Worm (Caenorhabditis elegans) whole organism, L4 larva: ENCODE results near the gene sec-61.A.

ENCODE experiments used
- D1046.2 ChIP-seq: fragments of 200-800 bp; sonication (Bioruptor generic); IDR thresholded peaks from 2 replicates; pipeline ENCODE4 v1.3.6; 2022; ENCODE audit warnings: missing genetic modification characterization, missing compliant biosample characterization
- F37D6.2 ChIP-seq: sonication (generic microtip); optimal IDR thresholded peaks from 2 replicates; lab custom pipeline; 2016; ENCODE audit warnings: mild to moderate bottlenecking, missing genetic modification characterization, missing compliant biosample characterization
- F44E2.7 ChIP-seq: fragments of 200-800 bp; sonication (Bioruptor generic); IDR thresholded peaks from 2 replicates; pipeline ENCODE4 v2.1.2; 2022; ENCODE audit warnings: missing genetic modification characterization, missing compliant biosample characterization
- F49E8.2 ChIP-seq: sonication (generic microtip); optimal IDR thresholded peaks from 2 replicates; lab custom pipeline; 2016; ENCODE audit warnings: missing compliant biosample characterization, mild to moderate bottlenecking, missing genetic modification characterization, borderline replicate concordance
- R02D3.7 ChIP-seq: fragments of 150-350 bp; sonication (generic microtip); optimal IDR thresholded peaks from 3 replicates; lab custom pipeline; 2014; ENCODE audit warnings: missing biosample characterization, missing genetic modification characterization
- T20F7.1 ChIP-seq: fragments of 200-800 bp; sonication (Bioruptor generic); optimal IDR thresholded peaks from 2 replicates; lab custom pipeline; 2018; ENCODE audit warnings: mild to moderate bottlenecking, missing genetic modification characterization, missing compliant biosample characterization
- T26A8.4 ChIP-seq: fragments of 200-800 bp; sonication (Bioruptor generic); IDR thresholded peaks from 2 replicates; pipeline ENCODE4 v1.3.6; 2022; ENCODE audit warnings: missing genetic modification characterization, missing compliant biosample characterization
- Y5F2A.4 ChIP-seq: fragments of 200-800 bp; sonication (Bioruptor generic); optimal IDR thresholded peaks from 2 replicates; lab custom pipeline; 2018; ENCODE audit warnings: mild to moderate bottlenecking, missing genetic modification characterization, missing compliant biosample characterization
- aha-1 ChIP-seq: fragments of 150-350 bp; peaks from one replicate; lab custom pipeline; 2014; ENCODE audit warnings: missing biosample characterization, missing genetic modification characterization
- ama-1 ChIP-seq: fragments of 150-350 bp; optimal IDR thresholded peaks from 2 replicates; lab custom pipeline; 2014; ENCODE audit warnings: inconsistent platforms, mixed read lengths
- attf-4 ChIP-seq: sonication (generic microtip); optimal IDR thresholded peaks from 3 replicates; lab custom pipeline; 2017; ENCODE audit warnings: missing biosample characterization, missing genetic modification characterization
- ceh-20 ChIP-seq: fragments of 200-800 bp; sonication (Bioruptor generic); IDR thresholded peaks from 2 replicates; pipeline ENCODE4 v1.3.6; 2022; ENCODE audit warnings: missing genetic modification reagents, missing genetic modification characterization, missing compliant biosample characterization
- ceh-28 ChIP-seq: fragments of 150-350 bp; optimal IDR thresholded peaks from 2 replicates; lab custom pipeline; 2014; ENCODE audit warnings: missing biosample characterization, missing genetic modification reagents, missing genetic modification characterization
- ceh-32 ChIP-seq: sonication (generic microtip); optimal IDR thresholded peaks from 2 replicates; lab custom pipeline; 2016; ENCODE audit warnings: mild to moderate bottlenecking, missing genetic modification characterization, missing compliant biosample characterization; ENCODE audit not compliant: poor library complexity
- ceh-44 ChIP-seq: fragments of 200-800 bp; sonication (Bioruptor generic); IDR thresholded peaks from 2 replicates; pipeline ENCODE4 v1.3.6; 2022; ENCODE audit warnings: missing genetic modification reagents, missing genetic modification characterization, missing compliant biosample characterization
- ceh-62 ChIP-seq: sonication (generic microtip); optimal IDR thresholded peaks from 2 replicates; lab custom pipeline; 2017; ENCODE audit warnings: missing biosample characterization, missing genetic modification characterization
- cey-2 ChIP-seq: sonication (generic microtip); optimal IDR thresholded peaks from 3 replicates; lab custom pipeline; 2017; ENCODE audit warnings: missing genetic modification characterization, mild to moderate bottlenecking, missing compliant biosample characterization, antibody characterized with exemption, borderline replicate concordance; ENCODE audit not compliant: insufficient read depth
- daf-12 ChIP-seq: fragments of 150-350 bp; optimal IDR thresholded peaks from 2 replicates; lab custom pipeline; 2014; ENCODE audit warnings: missing biosample characterization, missing genetic modification reagents, missing genetic modification characterization
- daf-19 ChIP-seq: fragments of 200-800 bp; sonication (Bioruptor generic); conservative IDR thresholded peaks from 2 replicates; pipeline ENCODE4 v1.3.6; 2022; ENCODE audit warnings: missing genetic modification characterization, missing compliant biosample characterization
- daf-8 ChIP-seq: fragments of 200-800 bp; sonication (Bioruptor generic); IDR thresholded peaks from 2 replicates; pipeline ENCODE4 v1.3.6; 2022; ENCODE audit warnings: missing genetic modification characterization, missing compliant biosample characterization
- dmd-6 ChIP-seq: fragments of 200-800 bp; sonication (Bioruptor generic); IDR thresholded peaks from 2 replicates; pipeline ENCODE4 v1.3.6; 2022; ENCODE audit warnings: missing genetic modification reagents, missing genetic modification characterization, missing compliant biosample characterization
- dmd-8 ChIP-seq: fragments of 200-800 bp; sonication (Bioruptor generic); IDR thresholded peaks from 2 replicates; pipeline ENCODE4 v1.3.6; 2022; ENCODE audit warnings: missing genetic modification characterization, missing compliant biosample characterization
- dpl-1 ChIP-seq: fragments of 150-350 bp; optimal IDR thresholded peaks from 2 replicates; lab custom pipeline; 2014; ENCODE audit warnings: missing biosample characterization, missing genetic modification reagents, missing genetic modification characterization
- duxl-1 ChIP-seq: sonication (generic microtip); optimal IDR thresholded peaks from 2 replicates; lab custom pipeline; 2016; ENCODE audit warnings: mild to moderate bottlenecking, missing genetic modification characterization, moderate library complexity, missing compliant biosample characterization; ENCODE audit not compliant: poor library complexity
- egl-27 ChIP-seq: sonication (generic microtip); optimal IDR thresholded peaks from 3 replicates; lab custom pipeline; 2017; ENCODE audit warnings: missing biosample characterization, missing genetic modification reagents, missing genetic modification characterization
- gei-8 ChIP-seq: fragments of 200-800 bp; sonication (Bioruptor generic); optimal IDR thresholded peaks from 2 replicates; lab custom pipeline; 2018; ENCODE audit warnings: mild to moderate bottlenecking, missing genetic modification characterization, missing compliant biosample characterization
- hlh-30 ChIP-seq: sonication (generic microtip); optimal IDR thresholded peaks from 2 replicates; lab custom pipeline; 2017; ENCODE audit warnings: antibody characterized with exemption, mild to moderate bottlenecking, missing genetic modification characterization, missing compliant biosample characterization; ENCODE audit not compliant: insufficient read depth
- lin-29 ChIP-seq: fragments of 200-800 bp; sonication (Bioruptor generic); IDR thresholded peaks from 2 replicates; pipeline ENCODE4 v1.3.6; 2022; ENCODE audit warnings: missing genetic modification reagents, missing genetic modification characterization, missing compliant biosample characterization
- lin-38 ChIP-seq: fragments of 200-800 bp; sonication (Bioruptor generic); IDR thresholded peaks from 2 replicates; pipeline ENCODE4 v1.3.6; 2022; ENCODE audit warnings: missing genetic modification reagents, missing genetic modification characterization, missing compliant biosample characterization
- lin-39 ChIP-seq: fragments of 150-350 bp; optimal IDR thresholded peaks from 2 replicates; lab custom pipeline; 2014; ENCODE audit warnings: missing biosample characterization, missing genetic modification reagents, missing genetic modification characterization
- madf-5 ChIP-seq, 2 experiments: fragments of 200-800 bp; sonication (Bioruptor generic); IDR thresholded peaks; 2 replicates each; pipeline ENCODE4 v1.3.6; 2022; ENCODE audit warnings: missing compliant biosample characterization in 2 of 2, missing genetic modification characterization in 2 of 2
- madf-9 ChIP-seq: fragments of 200-800 bp; sonication (Bioruptor generic); conservative IDR thresholded peaks from 2 replicates; pipeline ENCODE4 v1.3.6; 2022; ENCODE audit warnings: missing genetic modification reagents, missing genetic modification characterization, missing compliant biosample characterization
- mes-2 ChIP-seq: sonication (generic microtip); optimal IDR thresholded peaks from 2 replicates; lab custom pipeline; 2016; ENCODE audit warnings: missing genotype, mild to moderate bottlenecking, missing genetic modification characterization, missing compliant biosample characterization; ENCODE audit not compliant: poor library complexity, severe bottlenecking
- mxl-2 ChIP-seq: fragments of 200-800 bp; sonication (Bioruptor generic); conservative IDR thresholded peaks from 2 replicates; pipeline ENCODE4 v1.3.6; 2022; ENCODE audit warnings: missing genetic modification reagents, missing genetic modification characterization, missing compliant biosample characterization
- mxl-3 ChIP-seq: fragments of 200-800 bp; sonication (Bioruptor generic); optimal IDR thresholded peaks from 2 replicates; lab custom pipeline; 2018; ENCODE audit warnings: mild to moderate bottlenecking, missing genetic modification characterization, missing compliant biosample characterization
- nhr-10 ChIP-seq: fragments of 150-350 bp; optimal IDR thresholded peaks from 2 replicates; lab custom pipeline; 2014; ENCODE audit warnings: missing biosample characterization, missing genetic modification characterization
- nhr-111 ChIP-seq: fragments of 200-800 bp; sonication (Bioruptor generic); optimal IDR thresholded peaks from 2 replicates; lab custom pipeline; 2018; ENCODE audit warnings: mild to moderate bottlenecking, missing genetic modification characterization, missing compliant biosample characterization
- nhr-28 ChIP-seq: fragments of 150-350 bp; optimal IDR thresholded peaks from 2 replicates; lab custom pipeline; 2014; ENCODE audit warnings: missing biosample characterization, missing genetic modification characterization
- nhr-48 ChIP-seq: sonication (generic microtip); optimal IDR thresholded peaks from 2 replicates; lab custom pipeline; 2016; ENCODE audit warnings: mild to moderate bottlenecking, missing genetic modification characterization, missing compliant biosample characterization
- nhr-6 ChIP-seq: fragments of 150-350 bp; optimal IDR thresholded peaks from 2 replicates; lab custom pipeline; 2014; ENCODE audit warnings: missing biosample characterization, missing genetic modification characterization
- nhr-77 ChIP-seq: fragments of 150-350 bp; optimal IDR thresholded peaks from 2 replicates; lab custom pipeline; 2014; ENCODE audit warnings: missing biosample characterization, missing genetic modification characterization
- pha-4 ChIP-seq, 2 experiments: fragments of 150-350 bp in 1 of 2; fragments of 200-800 bp in 1 of 2; sonication (Bioruptor generic) in 1 of 2; IDR thresholded peaks in 1 of 2; optimal IDR thresholded peaks in 1 of 2; 2 replicates each; pipeline versions ENCODE4 v1.3.6 to Lab custom; 2014 to 2022; ENCODE audit warnings: missing genetic modification characterization in 2 of 2, missing genetic modification reagents in 2 of 2, missing biosample characterization in 1 of 2, missing compliant biosample characterization in 1 of 2
- saeg-2 ChIP-seq: fragments of 200-800 bp; sonication (Bioruptor generic); IDR thresholded peaks from 2 replicates; pipeline ENCODE4 v1.3.6; 2022; ENCODE audit warnings: missing genetic modification reagents, missing genetic modification characterization, missing compliant biosample characterization
- sdz-12 ChIP-seq: fragments of 200-800 bp; sonication (Bioruptor generic); optimal IDR thresholded peaks from 2 replicates; lab custom pipeline; 2018; ENCODE audit warnings: mild to moderate bottlenecking, missing genetic modification characterization, missing compliant biosample characterization
- set-16 ChIP-seq: fragments of 200-800 bp; sonication (Bioruptor generic); IDR thresholded peaks from 2 replicates; pipeline ENCODE4 v1.3.6; 2022; ENCODE audit warnings: missing genetic modification reagents, missing genetic modification characterization, missing compliant biosample characterization
- skn-1 ChIP-seq: fragments of 150-350 bp; optimal IDR thresholded peaks from 2 replicates; lab custom pipeline; 2014; ENCODE audit warnings: missing biosample characterization, missing genetic modification characterization
- spr-3 ChIP-seq: fragments of 200-800 bp; sonication (Bioruptor generic); optimal IDR thresholded peaks from 2 replicates; lab custom pipeline; 2018; ENCODE audit warnings: mild to moderate bottlenecking, missing genetic modification characterization, missing compliant biosample characterization
- tra-1 ChIP-seq: fragments of 200-800 bp; sonication (Bioruptor generic); IDR thresholded peaks from 2 replicates; pipeline ENCODE4 v1.3.6; 2022; ENCODE audit warnings: missing genetic modification reagents, missing genetic modification characterization, missing compliant biosample characterization
- vab-7 ChIP-seq: fragments of 200-800 bp; sonication (Bioruptor generic); IDR thresholded peaks from 2 replicates; pipeline ENCODE4 v1.3.6; 2022; ENCODE audit warnings: missing genetic modification reagents, missing genetic modification characterization, missing compliant biosample characterization
- zfp-2 ChIP-seq: sonication (generic microtip); optimal IDR thresholded peaks from 2 replicates; lab custom pipeline; 2016; ENCODE audit warnings: mild to moderate bottlenecking, missing genetic modification characterization, missing compliant biosample characterization
- zip-11 ChIP-seq: fragments of 200-800 bp; sonication (Bioruptor generic); IDR thresholded peaks from 2 replicates; pipeline ENCODE4 v1.3.6; 2022; ENCODE audit warnings: missing genetic modification characterization, missing compliant biosample characterization

The sec-61.A gene

DNA sequence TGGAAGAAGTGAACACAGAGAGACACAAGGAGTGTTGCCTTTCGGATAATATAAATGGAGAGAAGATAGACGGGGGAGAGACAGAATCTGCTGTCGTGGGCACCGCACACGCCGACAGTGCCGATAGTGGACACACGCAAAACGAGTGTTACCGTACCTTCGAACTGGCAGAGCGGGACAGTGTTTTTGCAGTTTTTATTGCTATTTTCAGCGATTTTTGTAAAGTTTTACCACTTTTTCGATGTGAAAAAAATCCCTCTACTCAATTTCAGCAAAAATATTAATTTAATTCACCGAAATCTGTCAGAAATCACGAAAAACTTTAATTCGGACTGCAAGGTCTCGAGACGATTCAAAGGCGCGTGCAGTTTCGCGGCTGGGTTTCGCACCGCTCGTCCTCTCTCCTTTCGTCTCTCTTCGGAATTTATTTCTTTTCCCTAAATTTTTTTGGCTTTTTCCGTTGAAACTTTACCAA is at the start of gene sec-61.A:
TSS of gene sec-61.A (minus strand) at position 387 of the 475 bp plus-strand sequence.
- TF ChIP-seq daf-12 (tag; lab: Kevin White, UChicago) (no peak), mxl-2 (GFP tag; lab: Robert Waterston, UW) (no peak), nhr-6 (no peak), ceh-44 (no peak), madf-5 (GFP tag; IDR thresholded peaks at IDR 0.05; lab: Robert Waterston, UW) (no peak), F49E8.2 (tag; lab: Kevin White, UChicago) (peak; percentile 64), aha-1 (peak; percentile 51), duxl-1 (tag; lab: Kevin White, UChicago) (peak; percentile 1), nhr-77 (peak; percentile 47), R02D3.7 (tag; lab: Kevin White, UChicago) (no peak), ceh-32 (tag; lab: Kevin White, UChicago) (no peak), T26A8.4 (GFP tag; lab: Robert Waterston, UW) (no peak), zfp-2 (tag; lab: Kevin White, UChicago) (peak; percentile 30), attf-4 (tag; lab: Kevin White, UChicago) (no peak), cey-2 (tag; lab: Kevin White, UChicago) (no peak), set-16 (peak; percentile 18; the same call in 1 of the 2 replicates), nhr-111 (no peak), mxl-3 (GFP tag; lab: Kevin White, UChicago) (peak; percentile 87), dmd-8 (GFP tag; lab: Robert Waterston, UW) (no peak), nhr-48 (peak; percentile 18), zip-11 (GFP tag; lab: Robert Waterston, UW) (no peak), lin-29 (GFP tag; lab: Robert Waterston, UW) (no peak), nhr-28 (tag; lab: Kevin White, UChicago) (peak; percentile 35), egl-27 (no peak), tra-1 (GFP tag; lab: Robert Waterston, UW) (no peak; the same call in 1 of the 2 replicates), F37D6.2 (tag; lab: Kevin White, UChicago) (peak; percentile 41), pha-4 (GFP tag; IDR thresholded peaks at IDR 0.05; lab: Robert Waterston, UW) (no peak; the same call in 1 of the 2 replicates), pha-4 (tag; optimal IDR thresholded peaks at IDR 0.05; lab: Kevin White, UChicago) (no peak), ama-1 (lab: Kevin White, UChicago) (no peak), sdz-12 (GFP tag; lab: Kevin White, UChicago) (no peak), daf-8 (GFP tag; lab: Robert Waterston, UW) (no peak), D1046.2 (peak; percentile 99), lin-38 (GFP tag; lab: Robert Waterston, UW) (peak; percentile 72), ceh-28 (tag; lab: Kevin White, UChicago) (no peak), skn-1 (tag; lab: Kevin White, UChicago) (no peak), vab-7 (GFP tag; lab: Robert Waterston, UW) (no peak), madf-9 (no peak), spr-3 (GFP tag; lab: Kevin White, UChicago) (peak; percentile 57), lin-39 (tag; lab: Kevin White, UChicago) (no peak), dpl-1 (peak; percentile 74), saeg-2 (GFP tag; lab: Robert Waterston, UW) (0 out of 2 replicates have a peak, but pooled peaks have one; percentile 38), T20F7.1 (GFP tag; lab: Kevin White, UChicago) (peak; percentile 87), nhr-10 (tag; lab: Kevin White, UChicago) (no peak), dmd-6 (GFP tag; lab: Robert Waterston, UW) (peak; percentile 80), ceh-20 (GFP tag; lab: Robert Waterston, UW) (no peak), mes-2 (tag; lab: Kevin White, UChicago) (peak; percentile 55), ceh-62 (tag; lab: Kevin White, UChicago) (no peak), daf-19 (GFP tag; lab: Robert Waterston, UW) (no peak), gei-8 (no peak), Y5F2A.4 (GFP tag; lab: Kevin White, UChicago) (no peak), hlh-30 (tag; lab: Kevin White, UChicago) (peak; percentile 85), F44E2.7 (GFP tag; lab: Robert Waterston, UW) (no peak)
